Fruit fly (Drosophila melanogaster) whole organism, embryonic: ENCODE data around the gene CG6094.

ENCODE experiments used
- Atf-2 ChIP-seq: fragments of 200-800 bp; sonication (Bioruptor generic); optimal IDR thresholded peaks from 2 replicates; lab custom pipeline; 2016; ENCODE audit warnings: missing biosample characterization, missing genetic modification characterization
- Atf6 ChIP-seq: fragments of 200-800 bp; sonication (Bioruptor generic); IDR thresholded peaks from 2 replicates; pipeline ENCODE4 v1.3.6; 2022; ENCODE audit warnings: missing biosample characterization, missing genetic modification characterization
- Blimp-1 ChIP-seq: fragments of 200-800 bp; sonication (Bioruptor generic); optimal IDR thresholded peaks from 3 replicates; lab custom pipeline; 2018; ENCODE audit warnings: missing biosample characterization, missing genetic modification characterization, mild to moderate bottlenecking, moderate library complexity, missing genetic modification reagents
- C15 ChIP-seq: fragments of 200-800 bp; sonication (Bioruptor generic); IDR thresholded peaks from 3 replicates; pipeline ENCODE4 v1.3.6; 2022; ENCODE audit warnings: missing biosample characterization, missing genetic modification characterization
- CG10209 ChIP-seq: fragments of 200-800 bp; sonication (Bioruptor generic); optimal IDR thresholded peaks from 3 replicates; lab custom pipeline; 2017; ENCODE audit warnings: missing biosample characterization, mild to moderate bottlenecking, missing genetic modification characterization, missing genetic modification reagents
- CG10462 ChIP-seq: fragments of 200-800 bp; sonication (Bioruptor generic); optimal IDR thresholded peaks from 2 replicates; lab custom pipeline; 2016; ENCODE audit warnings: missing biosample characterization, missing genetic modification characterization
- CG10654 ChIP-seq: fragments of 200-800 bp; sonication (Bioruptor generic); optimal IDR thresholded peaks from 2 replicates; lab custom pipeline; 2016; ENCODE audit warnings: missing biosample characterization, missing genetic modification characterization
- CG10979 ChIP-seq: fragments of 200-800 bp; sonication (Bioruptor generic); optimal IDR thresholded peaks from 2 replicates; lab custom pipeline; 2018; ENCODE audit warnings: missing biosample characterization, mild to moderate bottlenecking, missing genetic modification characterization, moderate library complexity
- CG14667 ChIP-seq: fragments of 200-800 bp; sonication (Bioruptor generic); IDR thresholded peaks from 2 replicates; pipeline ENCODE4 v1.3.6; 2022; ENCODE audit warnings: missing biosample characterization, missing genetic modification characterization
- CG15601 ChIP-seq: fragments of 200-800 bp; sonication (Bioruptor generic); optimal IDR thresholded peaks from 3 replicates; lab custom pipeline; 2019; ENCODE audit warnings: missing biosample characterization, mild to moderate bottlenecking, missing genetic modification characterization, moderate library complexity
- CG16813 ChIP-seq: fragments of 200-800 bp; sonication (Bioruptor generic); IDR thresholded peaks from 3 replicates; pipeline ENCODE4 v1.3.6; 2022; ENCODE audit warnings: missing biosample characterization, missing genetic modification characterization; ENCODE audit not compliant: partially characterized antibody
- CG17612 ChIP-seq: fragments of 200-800 bp; sonication (Bioruptor generic); IDR thresholded peaks from 2 replicates; pipeline ENCODE4 v1.3.6; 2022; ENCODE audit warnings: missing biosample characterization, missing genetic modification characterization
- CG18476 ChIP-seq: fragments of 200-800 bp; sonication (Bioruptor generic); optimal IDR thresholded peaks from 2 replicates; lab custom pipeline; 2016; ENCODE audit warnings: missing biosample characterization, mild to moderate bottlenecking, missing genetic modification characterization
- CG2199 ChIP-seq: fragments of 200-800 bp; sonication (Bioruptor generic); IDR thresholded peaks from 3 replicates; pipeline ENCODE4 v1.3.6; 2022; ENCODE audit warnings: missing biosample characterization, missing genetic modification characterization
- CG31224 ChIP-seq: fragments of 200-800 bp; sonication (Bioruptor generic); IDR thresholded peaks from 2 replicates; pipeline ENCODE4 v1.3.6; 2022; ENCODE audit warnings: missing biosample characterization, missing genetic modification characterization
- CG31388 ChIP-seq: fragments of 200-800 bp; sonication (Bioruptor generic); optimal IDR thresholded peaks from 2 replicates; lab custom pipeline; 2016; ENCODE audit warnings: missing biosample characterization, missing genetic modification characterization
- CG3847 ChIP-seq: fragments of 200-800 bp; sonication (Bioruptor generic); IDR thresholded peaks from 2 replicates; pipeline ENCODE4 v1.3.6; 2022; ENCODE audit warnings: missing biosample characterization, missing genetic modification characterization
- CG4360 ChIP-seq: fragments of 200-800 bp; sonication (Bioruptor generic); IDR thresholded peaks from 2 replicates; pipeline ENCODE4 v1.3.6; 2022; ENCODE audit warnings: missing biosample characterization, missing genetic modification characterization
- CG4707 ChIP-seq: fragments of 200-800 bp; sonication (Bioruptor generic); optimal IDR thresholded peaks from 2 replicates; lab custom pipeline; 2018; ENCODE audit warnings: missing biosample characterization, mild to moderate bottlenecking, missing genetic modification characterization, moderate library complexity
- CG6683 ChIP-seq: fragments of 200-800 bp; sonication (Bioruptor generic); optimal IDR thresholded peaks from 2 replicates; lab custom pipeline; 2017; ENCODE audit warnings: missing biosample characterization, mild to moderate bottlenecking, missing genetic modification characterization, missing genetic modification reagents
- CG8924 ChIP-seq: fragments of 200-800 bp; optimal IDR thresholded peaks from 3 replicates; lab custom pipeline; 2019; ENCODE audit warnings: missing biosample characterization, mild to moderate bottlenecking, missing genetic modification characterization, moderate library complexity
- Chrac-16 ChIP-seq: fragments of 200-800 bp; sonication (Bioruptor generic); optimal IDR thresholded peaks from 3 replicates; lab custom pipeline; 2016; ENCODE audit warnings: missing biosample characterization, missing genetic modification characterization
- D19A ChIP-seq: fragments of 200-800 bp; optimal IDR thresholded peaks from 3 replicates; lab custom pipeline; 2019; ENCODE audit warnings: missing biosample characterization, mild to moderate bottlenecking, missing genetic modification characterization, moderate library complexity
- Dbx ChIP-seq: fragments of 200-800 bp; sonication (Bioruptor generic); IDR thresholded peaks from 3 replicates; pipeline ENCODE4 v1.3.6; 2022; ENCODE audit warnings: missing biosample characterization, missing genetic modification characterization
- Ets65A ChIP-seq: fragments of 200-800 bp; sonication (Bioruptor generic); peaks from one replicate; lab custom pipeline; 2016; ENCODE audit warnings: missing biosample characterization, missing genetic modification characterization
- H15 ChIP-seq: fragments of 200-800 bp; sonication (Bioruptor generic); IDR thresholded peaks from 3 replicates; pipeline ENCODE4 v1.3.6; 2022; ENCODE audit warnings: missing biosample characterization, missing genetic modification characterization
- Hey ChIP-seq: fragments of 200-800 bp; sonication (Bioruptor generic); optimal IDR thresholded peaks from 3 replicates; lab custom pipeline; 2018; ENCODE audit warnings: missing biosample characterization, mild to moderate bottlenecking, missing genetic modification characterization
- Kr ChIP-seq: fragments of 200-800 bp; sonication (Bioruptor generic); optimal IDR thresholded peaks from 2 replicates; lab custom pipeline; 2017; ENCODE audit warnings: missing biosample characterization, mild to moderate bottlenecking, missing genetic modification characterization
- MESR4 ChIP-seq: fragments of 200-800 bp; sonication (Bioruptor generic); optimal IDR thresholded peaks from 2 replicates; lab custom pipeline; 2018; ENCODE audit warnings: missing biosample characterization, mild to moderate bottlenecking, missing genetic modification characterization, moderate library complexity
- NC2β ChIP-seq: fragments of 200-800 bp; sonication (Bioruptor generic); optimal IDR thresholded peaks from 2 replicates; lab custom pipeline; 2016; ENCODE audit warnings: missing biosample characterization, missing genetic modification characterization
- Neu2 ChIP-seq: fragments of 200-800 bp; sonication (Bioruptor generic); optimal IDR thresholded peaks from 3 replicates; lab custom pipeline; 2016; ENCODE audit warnings: missing biosample characterization, missing genetic modification characterization, borderline replicate concordance
- Nf-YA ChIP-seq: fragments of 200-800 bp; sonication (Bioruptor generic); IDR thresholded peaks from 2 replicates; pipeline ENCODE4 v1.3.6; 2022; ENCODE audit warnings: missing biosample characterization, missing genetic modification characterization
- Oaz ChIP-seq: fragments of 200-800 bp; sonication (Bioruptor generic); IDR thresholded peaks from 2 replicates; pipeline ENCODE4 v1.3.6; 2022; ENCODE audit warnings: missing biosample characterization, missing genetic modification characterization
- Optix ChIP-seq: fragments of 200-800 bp; sonication (Bioruptor generic); IDR thresholded peaks from 3 replicates; pipeline ENCODE4 v1.3.6; 2022; ENCODE audit warnings: missing biosample characterization, missing genetic modification characterization
- Pdp1 ChIP-seq, 2 experiments: fragments of 200-800 bp; sonication (Bioruptor generic); optimal IDR thresholded peaks; 3 replicates each; lab custom pipeline; 2016; ENCODE audit warnings: missing biosample characterization in 2 of 2, missing genetic modification characterization in 2 of 2, mild to moderate bottlenecking in 1 of 2, moderate library complexity in 1 of 2
- Poxn ChIP-seq: fragments of 200-800 bp; sonication (Bioruptor generic); IDR thresholded peaks from 2 replicates; pipeline ENCODE4 v1.3.6; 2022; ENCODE audit warnings: missing biosample characterization, missing genetic modification characterization
- Sin3A ChIP-seq: fragments of >200 bp; optimal IDR thresholded peaks from 2 replicates; lab custom pipeline; 2018
- Sox102F ChIP-seq: fragments of 200-800 bp; sonication (Bioruptor generic); optimal IDR thresholded peaks from 2 replicates; lab custom pipeline; 2018; ENCODE audit warnings: missing biosample characterization, mild to moderate bottlenecking, missing genetic modification characterization, moderate library complexity
- Xrp1 ChIP-seq: fragments of 200-800 bp; sonication (Bioruptor generic); IDR thresholded peaks from 2 replicates; pipeline ENCODE4 v1.3.6; 2022; ENCODE audit warnings: missing biosample characterization, missing genetic modification characterization
- br ChIP-seq: fragments of >200 bp; optimal IDR thresholded peaks from 2 replicates; lab custom pipeline; 2017
- bsh ChIP-seq, 2 experiments: fragments of 200-800 bp; sonication (Bioruptor generic); optimal IDR thresholded peaks; 2 replicates each; lab custom pipeline; 2017 to 2018; ENCODE audit warnings: mild to moderate bottlenecking in 2 of 2, missing biosample characterization in 2 of 2, missing genetic modification characterization in 2 of 2, moderate library complexity in 1 of 2
- caup ChIP-seq: fragments of 200-800 bp; sonication (Bioruptor generic); optimal IDR thresholded peaks from 3 replicates; lab custom pipeline; 2017; ENCODE audit warnings: missing biosample characterization, mild to moderate bottlenecking, missing genetic modification characterization, moderate library complexity; ENCODE audit not compliant: severe bottlenecking
- ems ChIP-seq: fragments of 200-800 bp; sonication (Bioruptor generic); optimal IDR thresholded peaks from 3 replicates; lab custom pipeline; 2016; ENCODE audit warnings: missing biosample characterization, missing genetic modification characterization
- ewg ChIP-seq: fragments of 200-800 bp; sonication (Bioruptor generic); optimal IDR thresholded peaks from 3 replicates; lab custom pipeline; 2017; ENCODE audit warnings: mild to moderate bottlenecking, missing biosample characterization, missing genetic modification reagents, missing genetic modification characterization
- grn ChIP-seq: fragments of 200-800 bp; sonication (Bioruptor generic); optimal IDR thresholded peaks from 3 replicates; lab custom pipeline; 2017; ENCODE audit warnings: missing biosample characterization, missing genetic modification characterization
- org-1 ChIP-seq: fragments of 200-800 bp; sonication (Bioruptor generic); optimal IDR thresholded peaks from 2 replicates; lab custom pipeline; 2017; ENCODE audit warnings: missing biosample characterization, missing genetic modification characterization
- sens ChIP-seq: fragments of 200-800 bp; sonication (Bioruptor generic); peaks from one replicate; lab custom pipeline; 2016; ENCODE audit warnings: missing biosample characterization, missing genetic modification characterization
- shn ChIP-seq: fragments of 200-800 bp; sonication (Bioruptor generic); optimal IDR thresholded peaks from 3 replicates; lab custom pipeline; 2016; ENCODE audit warnings: missing biosample characterization, missing genetic modification characterization
- slbo ChIP-seq: fragments of 200-800 bp; sonication (Bioruptor generic); IDR thresholded peaks from 2 replicates; pipeline ENCODE4 v1.3.6; 2022; ENCODE audit warnings: missing biosample characterization, missing genetic modification characterization
- ssp ChIP-seq: fragments of 200-800 bp; sonication (Bioruptor generic); IDR thresholded peaks from 2 replicates; pipeline ENCODE4 v1.3.6; 2022; ENCODE audit warnings: missing biosample characterization, missing genetic modification characterization
- tx ChIP-seq: fragments of 200-800 bp; sonication (Bioruptor generic); optimal IDR thresholded peaks from 2 replicates; lab custom pipeline; 2016; ENCODE audit warnings: missing biosample characterization, missing genetic modification characterization

The CG6094 gene

DNA sequence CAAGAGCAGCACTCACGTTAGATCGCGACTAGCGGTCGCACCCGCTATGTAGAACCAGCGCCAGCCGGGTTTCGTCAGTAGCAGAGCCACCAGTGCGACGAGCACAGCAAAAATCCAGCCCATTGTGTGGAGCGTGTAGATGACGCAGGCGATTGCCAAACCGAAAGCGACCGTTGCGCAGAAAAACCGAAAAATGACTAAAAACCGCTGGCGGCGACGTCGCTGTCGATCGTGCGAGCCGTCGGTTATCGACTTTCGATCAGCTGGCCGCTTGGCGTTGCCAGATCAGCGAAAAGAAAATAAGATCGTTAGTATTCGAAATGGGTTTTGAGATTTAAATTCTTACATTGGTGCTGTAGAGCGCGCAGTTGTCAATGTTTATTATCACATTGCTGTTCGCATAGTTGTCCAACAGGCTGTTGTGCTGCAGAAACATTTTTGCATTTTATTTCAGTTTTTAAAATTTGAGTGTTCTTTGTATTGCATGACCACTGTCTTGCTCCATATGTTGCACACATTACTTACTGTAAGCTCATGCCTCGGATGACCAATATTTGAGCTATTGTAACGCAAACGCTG, 9.7 kb downstream of the CG6094 start (continued):
- no peak for TF ChIP-seq Poxn (GFP tag; lab: Robert Waterston, UW)
- TF ChIP-seq NC2β: peak; percentile 1
- TF ChIP-seq CG14667 (GFP tag; lab: Robert Waterston, UW): no peak
- TF ChIP-seq Atf-2 (GFP tag; lab: Kevin White, UChicago): no peak
- TF ChIP-seq D19A (tag; lab: Kevin White, UChicago): no peak
- TF ChIP-seq bsh (GFP tag; optimal IDR thresholded peaks at IDR 0.05; lab: Kevin White, UChicago): peak; percentile 15 to 54
- TF ChIP-seq Sin3A: no peak
- TF ChIP-seq Hey (tag; lab: Kevin White, UChicago): no peak
- peak; percentile 12 for TF ChIP-seq CG8924 (tag; lab: Kevin White, UChicago)
- TF ChIP-seq caup (GFP tag; lab: Kevin White, UChicago): peak; percentile 33
- TF ChIP-seq slbo (GFP tag; lab: Robert Waterston, UW): no peak; the same call in 1 of the 2 replicates
- no peak for TF ChIP-seq CG2199 (GFP tag; lab: Robert Waterston, UW)
- no peak for TF ChIP-seq CG15601 (tag; lab: Kevin White, UChicago)
- peak; percentile 83 for TF ChIP-seq sens
- peak; percentile 36 for TF ChIP-seq CG18476 (GFP tag; lab: Kevin White, UChicago)
- no peak for TF ChIP-seq grn (GFP tag; lab: Kevin White, UChicago)
- peak; percentile 36 for TF ChIP-seq org-1 (GFP tag; lab: Kevin White, UChicago)
- TF ChIP-seq CG6683 (GFP tag; lab: Kevin White, UChicago): no peak
- TF ChIP-seq CG16813: no peak
- no peak for TF ChIP-seq ssp (GFP tag; lab: Robert Waterston, UW)
- no peak for TF ChIP-seq CG10654 (GFP tag; lab: Kevin White, UChicago)
- TF ChIP-seq Neu2: no peak
- TF ChIP-seq CG17612 (GFP tag; lab: Robert Waterston, UW): 0 out of 2 replicates have a peak, but pooled peaks have one; percentile 14
- no peak for TF ChIP-seq Chrac-16 (GFP tag; lab: Kevin White, UChicago)
- TF ChIP-seq CG4707 (GFP tag; lab: Kevin White, UChicago): no peak
- TF ChIP-seq shn (GFP tag; lab: Kevin White, UChicago): no peak
- TF ChIP-seq Atf6 (GFP tag; lab: Robert Waterston, UW): peak; percentile 71; the same call in 1 of the 2 replicates
- TF ChIP-seq tx (GFP tag; lab: Kevin White, UChicago): no peak
- no peak for TF ChIP-seq Nf-YA (GFP tag; lab: Robert Waterston, UW)
- no peak for TF ChIP-seq ewg (GFP tag; lab: Kevin White, UChicago)
- TF ChIP-seq ems (GFP tag; lab: Kevin White, UChicago): no peak
- TF ChIP-seq MESR4: peak; percentile 22
- TF ChIP-seq C15 (GFP tag; lab: Robert Waterston, UW): no peak
- no peak for TF ChIP-seq Kr (GFP tag; lab: Kevin White, UChicago)
- TF ChIP-seq CG31224: no peak
- TF ChIP-seq Ets65A: peak; percentile 89
- peak; percentile 35; the same call in 1 of the 3 replicates for TF ChIP-seq H15
- TF ChIP-seq Sox102F (GFP tag; lab: Kevin White, UChicago): no peak
- TF ChIP-seq CG10979 (tag; lab: Kevin White, UChicago): peak; percentile 4
- no peak for TF ChIP-seq CG3847 (GFP tag; lab: Robert Waterston, UW)
- TF ChIP-seq Blimp-1 (GFP tag; lab: Kevin White, UChicago): no peak
- TF ChIP-seq Dbx: peak; percentile 66; the same call in 1 of the 3 replicates
- TF ChIP-seq Pdp1 (GFP tag; optimal IDR thresholded peaks at IDR 0.05; lab: Kevin White, UChicago): peak in 1 of 2 experiments; percentile 1
- 0 out of 3 replicates have a peak, but pooled peaks have one; percentile 49 for TF ChIP-seq Optix (GFP tag; lab: Robert Waterston, UW)
- peak; percentile 46 for TF ChIP-seq CG10462 (GFP tag; lab: Kevin White, UChicago)
- TF ChIP-seq CG10209: no peak
- peak; percentile 31; the same call in 1 of the 2 replicates for TF ChIP-seq Oaz (GFP tag; lab: Robert Waterston, UW)
- 0 out of 2 replicates have a peak, but pooled peaks have one; percentile 28 for TF ChIP-seq CG4360 (GFP tag; lab: Robert Waterston, UW)
- TF ChIP-seq br: no peak
- TF ChIP-seq Xrp1 (GFP tag; lab: Robert Waterston, UW): 0 out of 2 replicates have a peak, but pooled peaks have one; percentile 16
- peak; percentile 7 for TF ChIP-seq CG31388 (GFP tag; lab: Kevin White, UChicago)
